Fruit fly (Drosophila melanogaster) whole organism, embryonic: ENCODE measurements around the gene ppk7.
A peak's percentile ranks its signal among the peaks of the same experiment; 100 is the strongest.

Experiments
- C15 ChIP-seq: fragments of 200-800 bp; sonication (Bioruptor generic); IDR thresholded peaks from 3 replicates; pipeline ENCODE4 v1.3.6; 2022; ENCODE audit warnings: missing biosample characterization, missing genetic modification characterization
- CG11456 ChIP-seq: fragments of 200-800 bp; sonication (Bioruptor generic); IDR thresholded peaks from 3 replicates; pipeline ENCODE4 v1.3.6; 2022; ENCODE audit warnings: missing biosample characterization, missing genetic modification characterization
- CG11504 ChIP-seq: fragments of 200-800 bp; sonication (Bioruptor generic); optimal IDR thresholded peaks from 3 replicates; lab custom pipeline; 2019; ENCODE audit warnings: missing biosample characterization, mild to moderate bottlenecking, missing genetic modification characterization, moderate library complexity
- CG11695 ChIP-seq: fragments of 200-800 bp; sonication (Bioruptor generic); IDR thresholded peaks from 3 replicates; pipeline ENCODE4 v1.3.6; 2022; ENCODE audit warnings: missing biosample characterization, missing genetic modification characterization
- CG11723 ChIP-seq: fragments of 200-800 bp; sonication (Bioruptor generic); optimal IDR thresholded peaks from 2 replicates; lab custom pipeline; 2017; ENCODE audit warnings: missing biosample characterization, mild to moderate bottlenecking, missing genetic modification characterization
- CG12071 ChIP-seq: fragments of 200-800 bp; sonication (Bioruptor generic); optimal IDR thresholded peaks from 3 replicates; lab custom pipeline; 2018; ENCODE audit warnings: missing biosample characterization, mild to moderate bottlenecking, missing genetic modification characterization
- CG12104 ChIP-seq: fragments of 200-800 bp; sonication (Bioruptor generic); optimal IDR thresholded peaks from 3 replicates; lab custom pipeline; 2016; ENCODE audit warnings: missing biosample characterization, missing genetic modification characterization
- CG12769 ChIP-seq: fragments of 200-800 bp; sonication (Bioruptor generic); optimal IDR thresholded peaks from 2 replicates; lab custom pipeline; 2019; ENCODE audit warnings: missing biosample characterization, mild to moderate bottlenecking, missing genetic modification characterization, moderate library complexity
- CG13624 ChIP-seq: fragments of 200-800 bp; sonication (Bioruptor generic); optimal IDR thresholded peaks from 2 replicates; lab custom pipeline; 2016; ENCODE audit warnings: missing biosample characterization, missing genetic modification characterization
- CG14014 ChIP-seq: fragments of 200-800 bp; sonication (Bioruptor generic); IDR thresholded peaks from 2 replicates; pipeline ENCODE4 v1.3.6; 2022; ENCODE audit warnings: missing biosample characterization, missing genetic modification characterization
- CG1529 ChIP-seq: fragments of 200-800 bp; sonication (Bioruptor generic); optimal IDR thresholded peaks from 3 replicates; lab custom pipeline; 2018; ENCODE audit warnings: missing biosample characterization, missing genetic modification characterization
- CG15514 ChIP-seq: fragments of 200-800 bp; sonication (Bioruptor generic); optimal IDR thresholded peaks from 3 replicates; lab custom pipeline; 2017; ENCODE audit warnings: missing biosample characterization, missing genetic modification characterization, mild to moderate bottlenecking, moderate library complexity, missing genetic modification reagents
- CG16779 ChIP-seq: fragments of 200-800 bp; sonication (Bioruptor generic); IDR thresholded peaks from 2 replicates; pipeline ENCODE4 v1.3.6; 2022; ENCODE audit warnings: missing biosample characterization, missing genetic modification characterization
- CG16815 ChIP-seq: fragments of 200-800 bp; sonication (Bioruptor generic); optimal IDR thresholded peaks from 3 replicates; lab custom pipeline; 2017; ENCODE audit warnings: missing biosample characterization, mild to moderate bottlenecking, missing genetic modification characterization
- CG18764 ChIP-seq: fragments of 200-800 bp; sonication (Bioruptor generic); optimal IDR thresholded peaks from 3 replicates; lab custom pipeline; 2016; ENCODE audit warnings: missing biosample characterization, missing genetic modification characterization
- CG2116 ChIP-seq: fragments of 200-800 bp; sonication (Bioruptor generic); optimal IDR thresholded peaks from 3 replicates; lab custom pipeline; 2018; ENCODE audit warnings: missing biosample characterization, mild to moderate bottlenecking, missing genetic modification characterization
- CG2678 ChIP-seq: fragments of 200-800 bp; sonication (Bioruptor generic); optimal IDR thresholded peaks from 3 replicates; lab custom pipeline; 2019; ENCODE audit warnings: missing biosample characterization, mild to moderate bottlenecking, missing genetic modification characterization, moderate library complexity
- CG32772 ChIP-seq: fragments of 200-800 bp; sonication (Bioruptor generic); IDR thresholded peaks from 2 replicates; pipeline ENCODE4 v1.3.6; 2022; ENCODE audit warnings: missing biosample characterization, missing genetic modification characterization
- CG3407 ChIP-seq: fragments of 200-800 bp; sonication (Bioruptor generic); optimal IDR thresholded peaks from 2 replicates; lab custom pipeline; 2018; ENCODE audit warnings: missing biosample characterization, mild to moderate bottlenecking, missing genetic modification characterization
- CG5953 ChIP-seq: fragments of 200-800 bp; sonication (Bioruptor generic); IDR thresholded peaks from 2 replicates; pipeline ENCODE4 v1.3.6; 2022; ENCODE audit warnings: missing biosample characterization, missing genetic modification characterization
- CG6765 ChIP-seq: fragments of 200-800 bp; sonication (Bioruptor generic); optimal IDR thresholded peaks from 3 replicates; lab custom pipeline; 2017; ENCODE audit warnings: missing biosample characterization, mild to moderate bottlenecking, missing genetic modification characterization
- CG9215 ChIP-seq: fragments of 200-800 bp; sonication (Bioruptor generic); IDR thresholded peaks from 2 replicates; pipeline ENCODE4 v1.3.6; 2022; ENCODE audit warnings: missing biosample characterization, missing genetic modification characterization
- Dbx ChIP-seq: fragments of 200-800 bp; sonication (Bioruptor generic); IDR thresholded peaks from 3 replicates; pipeline ENCODE4 v1.3.6; 2022; ENCODE audit warnings: missing biosample characterization, missing genetic modification characterization
- Dip2 ChIP-seq: fragments of 200-800 bp; sonication (Bioruptor generic); IDR thresholded peaks from 2 replicates; pipeline ENCODE4 v1.3.6; 2022; ENCODE audit warnings: missing biosample characterization, missing genetic modification characterization
- Dip3 ChIP-seq: fragments of 200-800 bp; sonication (Bioruptor generic); optimal IDR thresholded peaks from 3 replicates; lab custom pipeline; 2016; ENCODE audit warnings: missing biosample characterization, missing genetic modification characterization
- Hey ChIP-seq: fragments of 200-800 bp; sonication (Bioruptor generic); optimal IDR thresholded peaks from 3 replicates; lab custom pipeline; 2018; ENCODE audit warnings: missing biosample characterization, mild to moderate bottlenecking, missing genetic modification characterization
- Hr51 ChIP-seq, 2 experiments: fragments of 200-800 bp; sonication (Bioruptor generic); optimal IDR thresholded peaks; 2 replicates in 1 of 2; 3 replicates in 1 of 2; lab custom pipeline; 2016 to 2018; ENCODE audit warnings: missing biosample characterization in 2 of 2, missing genetic modification characterization in 2 of 2, mild to moderate bottlenecking in 1 of 2, moderate library complexity in 1 of 2
- Hr78 ChIP-seq, 2 experiments: fragments of 200-800 bp in 1 of 2; fragments of >200 bp in 1 of 2; sonication (Bioruptor generic) in 1 of 2; optimal IDR thresholded peaks; 2 replicates each; lab custom pipeline; 2017 to 2019; ENCODE audit warnings: missing biosample characterization in 2 of 2, missing genetic modification characterization in 2 of 2, mild to moderate bottlenecking in 1 of 2, moderate library complexity in 1 of 2
- Kr ChIP-seq: fragments of 200-800 bp; sonication (Bioruptor generic); optimal IDR thresholded peaks from 2 replicates; lab custom pipeline; 2017; ENCODE audit warnings: missing biosample characterization, mild to moderate bottlenecking, missing genetic modification characterization
- Max ChIP-seq: fragments of 200-800 bp; sonication (Bioruptor generic); optimal IDR thresholded peaks from 2 replicates; lab custom pipeline; 2016; ENCODE audit warnings: missing biosample characterization, mild to moderate bottlenecking, missing genetic modification characterization
- NK7.1 ChIP-seq: fragments of 200-800 bp; sonication (Bioruptor generic); optimal IDR thresholded peaks from 3 replicates; lab custom pipeline; 2016; ENCODE audit warnings: missing biosample characterization, missing genetic modification characterization
- Nf-YB ChIP-seq: fragments of 200-800 bp; sonication (Bioruptor generic); optimal IDR thresholded peaks from 3 replicates; lab custom pipeline; 2019; ENCODE audit warnings: missing biosample characterization, mild to moderate bottlenecking, missing genetic modification characterization, moderate library complexity
- Scr ChIP-seq: fragments of 200-800 bp; sonication (Bioruptor generic); IDR thresholded peaks from 2 replicates; pipeline ENCODE4 v1.3.6; 2022; ENCODE audit warnings: missing biosample characterization, missing genetic modification characterization; ENCODE audit not compliant: partially characterized antibody
- aop ChIP-seq: fragments of 200-800 bp; sonication (Bioruptor generic); IDR thresholded peaks from 2 replicates; pipeline ENCODE4 v1.3.6; 2022; ENCODE audit warnings: missing biosample characterization, missing genetic modification characterization
- ap ChIP-seq: fragments of 200-800 bp; sonication (Bioruptor generic); IDR thresholded peaks from 2 replicates; pipeline ENCODE4 v1.3.6; 2022; ENCODE audit warnings: missing biosample characterization, missing genetic modification characterization
- ara ChIP-seq: fragments of 200-800 bp; sonication (Bioruptor generic); IDR thresholded peaks from 2 replicates; pipeline ENCODE4 v1.3.6; 2022; ENCODE audit warnings: missing biosample characterization, missing genetic modification characterization
- bbx ChIP-seq: fragments of 200-800 bp; sonication (Bioruptor generic); IDR thresholded peaks from 2 replicates; pipeline ENCODE4 v1.3.6; 2022; ENCODE audit warnings: missing biosample characterization, missing genetic modification characterization; ENCODE audit not compliant: partially characterized antibody
- cwo ChIP-seq: fragments of 200-800 bp; sonication (Bioruptor generic); optimal IDR thresholded peaks from 3 replicates; lab custom pipeline; 2017; ENCODE audit warnings: missing biosample characterization, missing genetic modification characterization, mild to moderate bottlenecking, moderate library complexity, missing genetic modification reagents
- dan ChIP-seq: fragments of 200-800 bp; sonication (Bioruptor generic); IDR thresholded peaks from 2 replicates; pipeline ENCODE4 v1.3.6; 2022; ENCODE audit warnings: missing biosample characterization, missing genetic modification characterization
- danr ChIP-seq: fragments of 200-800 bp; sonication (Bioruptor generic); IDR thresholded peaks from 2 replicates; pipeline ENCODE4 v1.3.6; 2022; ENCODE audit warnings: missing biosample characterization, missing genetic modification characterization
- dm ChIP-seq: fragments of 200-800 bp; sonication (Bioruptor generic); optimal IDR thresholded peaks from 3 replicates; lab custom pipeline; 2016; ENCODE audit warnings: missing biosample characterization, missing genetic modification characterization
- esg ChIP-seq: fragments of 200-800 bp; sonication (Bioruptor generic); conservative IDR thresholded peaks from 2 replicates; pipeline ENCODE4 v1.3.6; 2022; ENCODE audit warnings: missing biosample characterization, missing genetic modification characterization
- gsb-n ChIP-seq: fragments of 200-800 bp; sonication (Bioruptor generic); optimal IDR thresholded peaks from 3 replicates; lab custom pipeline; 2018; ENCODE audit warnings: missing biosample characterization, mild to moderate bottlenecking, missing genetic modification characterization
- peb ChIP-seq: fragments of 200-800 bp; sonication (Bioruptor generic); IDR thresholded peaks from 2 replicates; pipeline ENCODE4 v1.3.6; 2022; ENCODE audit warnings: missing biosample characterization, missing genetic modification characterization
- ssp ChIP-seq: fragments of 200-800 bp; sonication (Bioruptor generic); IDR thresholded peaks from 2 replicates; pipeline ENCODE4 v1.3.6; 2022; ENCODE audit warnings: missing biosample characterization, missing genetic modification characterization
- stwl ChIP-seq: fragments of 200-800 bp; sonication (Bioruptor generic); optimal IDR thresholded peaks from 3 replicates; lab custom pipeline; 2018; ENCODE audit warnings: missing biosample characterization, mild to moderate bottlenecking, missing genetic modification characterization, moderate library complexity
- unc-4 ChIP-seq: fragments of 200-800 bp; sonication (Bioruptor generic); IDR thresholded peaks from 2 replicates; pipeline ENCODE4 v1.3.6; 2022; ENCODE audit warnings: missing biosample characterization, missing genetic modification characterization; ENCODE audit not compliant: partially characterized antibody
- vfl ChIP-seq: fragments of 200-800 bp; sonication (Bioruptor generic); optimal IDR thresholded peaks from 2 replicates; lab custom pipeline; 2016; ENCODE audit warnings: missing biosample characterization, missing genetic modification characterization
- zen ChIP-seq: fragments of 200-800 bp; sonication (Bioruptor generic); optimal IDR thresholded peaks from 3 replicates; lab custom pipeline; 2018; ENCODE audit warnings: missing biosample characterization, mild to moderate bottlenecking, missing genetic modification characterization, moderate library complexity

Gene ppk7

dm6 chr2L:6339010-6339897, 14.9 kb downstream of the ppk7 start (continued):
- peak; percentile 47 for TF ChIP-seq CG14014 (GFP tag; lab: Robert Waterston, UW)
- TF ChIP-seq Max: no peak
- TF ChIP-seq gsb-n (tag; lab: Kevin White, UChicago): no peak
- TF ChIP-seq Kr (GFP tag; lab: Kevin White, UChicago): no peak
- peak; percentile 6 for TF ChIP-seq CG12071 (GFP tag; lab: Kevin White, UChicago)
- TF ChIP-seq NK7.1 (GFP tag; lab: Kevin White, UChicago): no peak
- TF ChIP-seq Nf-YB (GFP tag; lab: Kevin White, UChicago): no peak
- peak; percentile 61 for TF ChIP-seq CG11504 (tag; lab: Kevin White, UChicago)
- TF ChIP-seq Hr51 (GFP tag; optimal IDR thresholded peaks at IDR 0.05; lab: Kevin White, UChicago): peak; percentile 3 to 44
- TF ChIP-seq CG15514 (GFP tag; lab: Kevin White, UChicago): no peak
- TF ChIP-seq CG9215: no peak
- no peak for TF ChIP-seq ap (GFP tag; lab: Robert Waterston, UW)
- TF ChIP-seq CG12769: peak; percentile 22
- TF ChIP-seq vfl (GFP tag; lab: Kevin White, UChicago): no peak
- peak; percentile 51; the same call in 2 of the 3 replicates for TF ChIP-seq Dbx (GFP tag; lab: Robert Waterston, UW)
- no peak for TF ChIP-seq C15 (GFP tag; lab: Robert Waterston, UW)
- TF ChIP-seq CG16815 (GFP tag; lab: Kevin White, UChicago): no peak
- no peak for TF ChIP-seq unc-4
- no peak for TF ChIP-seq zen (tag; lab: Kevin White, UChicago)
- TF ChIP-seq Hr78 (GFP tag; optimal IDR thresholded peaks at IDR 0.05; lab: Kevin White, UChicago): peak in 1 of 2 experiments; percentile 100
- TF ChIP-seq CG2116 (GFP tag; lab: Kevin White, UChicago): no peak
- peak; percentile 7 for TF ChIP-seq CG1529 (GFP tag; lab: Kevin White, UChicago)
- no peak for TF ChIP-seq stwl (tag; lab: Kevin White, UChicago)
- no peak for TF ChIP-seq Dip2
- no peak for TF ChIP-seq aop
- no peak for TF ChIP-seq esg (GFP tag; lab: Robert Waterston, UW)
- peak; percentile 18 for TF ChIP-seq dm
- TF ChIP-seq CG32772 (GFP tag; lab: Robert Waterston, UW): 0 out of 2 replicates have a peak, but pooled peaks have one; percentile 8
- TF ChIP-seq bbx (GFP tag; lab: Robert Waterston, UW): no peak
- TF ChIP-seq peb (GFP tag; lab: Robert Waterston, UW): no peak
- TF ChIP-seq CG6765 (GFP tag; lab: Kevin White, UChicago): no peak
- TF ChIP-seq cwo (GFP tag; lab: Kevin White, UChicago): peak; percentile 32
- no peak for TF ChIP-seq CG11723 (GFP tag; lab: Kevin White, UChicago)
- TF ChIP-seq Dip3 (GFP tag; lab: Kevin White, UChicago): peak; percentile 34
- TF ChIP-seq dan (GFP tag; lab: Robert Waterston, UW): no peak
- no peak for TF ChIP-seq ssp
- no peak for TF ChIP-seq CG11695 (GFP tag; lab: Robert Waterston, UW)
- no peak for TF ChIP-seq CG3407
- TF ChIP-seq CG16779: no peak
- peak; percentile 39 for TF ChIP-seq CG13624 (GFP tag; lab: Kevin White, UChicago)
- TF ChIP-seq CG11456 (GFP tag; lab: Robert Waterston, UW): peak; percentile 34; the same call in 1 of the 3 replicates
- TF ChIP-seq CG18764 (GFP tag; lab: Kevin White, UChicago): peak; percentile 21
- TF ChIP-seq Scr (GFP tag; lab: Robert Waterston, UW): no peak
- TF ChIP-seq CG12104 (GFP tag; lab: Kevin White, UChicago): no peak
- no peak for TF ChIP-seq Hey (tag; lab: Kevin White, UChicago)
- TF ChIP-seq CG5953: no peak; the same call in 1 of the 2 replicates
- peak; percentile 23; the same call in 1 of the 2 replicates for TF ChIP-seq danr (GFP tag; lab: Robert Waterston, UW)
- 0 out of 2 replicates have a peak, but pooled peaks have one; percentile 15 for TF ChIP-seq ara
- TF ChIP-seq CG2678 (tag; lab: Kevin White, UChicago): peak; percentile 51
